Worm (Caenorhabditis elegans) whole organism, L4 larva: ENCODE measurements around the gene ZK795.2.

Experiments used
- F10B5.3 ChIP-seq: sonication (generic microtip); optimal IDR thresholded peaks from 2 replicates; lab custom pipeline; 2016; ENCODE audit warnings: mild to moderate bottlenecking, missing genetic modification characterization, missing compliant biosample characterization
- F26F4.8 ChIP-seq: fragments of 200-800 bp; sonication (Bioruptor generic); conservative IDR thresholded peaks from 2 replicates; pipeline ENCODE4 v1.3.6; 2022; ENCODE audit warnings: missing genetic modification characterization, missing compliant biosample characterization
- F44E2.7 ChIP-seq: fragments of 200-800 bp; sonication (Bioruptor generic); IDR thresholded peaks from 2 replicates; pipeline ENCODE4 v2.1.2; 2022; ENCODE audit warnings: missing genetic modification characterization, missing compliant biosample characterization
- R02D3.7 ChIP-seq: fragments of 150-350 bp; sonication (generic microtip); optimal IDR thresholded peaks from 3 replicates; lab custom pipeline; 2014; ENCODE audit warnings: missing biosample characterization, missing genetic modification characterization
- T20F7.1 ChIP-seq: fragments of 200-800 bp; sonication (Bioruptor generic); optimal IDR thresholded peaks from 2 replicates; lab custom pipeline; 2018; ENCODE audit warnings: mild to moderate bottlenecking, missing genetic modification characterization, missing compliant biosample characterization
- Y48G9A.11 ChIP-seq: fragments of 200-800 bp; sonication (Bioruptor generic); IDR thresholded peaks from 2 replicates; pipeline ENCODE4 v1.3.6; 2022; ENCODE audit warnings: missing genetic modification reagents, missing genetic modification characterization, missing compliant biosample characterization
- ZK546.5 ChIP-seq, 2 experiments: sonication (generic microtip); optimal IDR thresholded peaks; 2 replicates each; lab custom pipeline; 2017; ENCODE audit warnings: missing biosample characterization in 2 of 2, missing genetic modification characterization in 2 of 2
- aha-1 ChIP-seq: fragments of 150-350 bp; peaks from one replicate; lab custom pipeline; 2014; ENCODE audit warnings: missing biosample characterization, missing genetic modification characterization
- aly-2 ChIP-seq: sonication (generic microtip); optimal IDR thresholded peaks from 2 replicates; lab custom pipeline; 2018; ENCODE audit warnings: missing biosample characterization, missing genetic modification characterization
- ceh-20 ChIP-seq: fragments of 200-800 bp; sonication (Bioruptor generic); IDR thresholded peaks from 2 replicates; pipeline ENCODE4 v1.3.6; 2022; ENCODE audit warnings: missing genetic modification reagents, missing genetic modification characterization, missing compliant biosample characterization
- ceh-32 ChIP-seq: sonication (generic microtip); optimal IDR thresholded peaks from 2 replicates; lab custom pipeline; 2016; ENCODE audit warnings: mild to moderate bottlenecking, missing genetic modification characterization, missing compliant biosample characterization; ENCODE audit not compliant: poor library complexity
- ceh-62 ChIP-seq: sonication (generic microtip); optimal IDR thresholded peaks from 2 replicates; lab custom pipeline; 2017; ENCODE audit warnings: missing biosample characterization, missing genetic modification characterization
- cey-2 ChIP-seq: sonication (generic microtip); optimal IDR thresholded peaks from 3 replicates; lab custom pipeline; 2017; ENCODE audit warnings: missing genetic modification characterization, mild to moderate bottlenecking, missing compliant biosample characterization, antibody characterized with exemption, borderline replicate concordance; ENCODE audit not compliant: insufficient read depth
- daf-19 ChIP-seq: fragments of 200-800 bp; sonication (Bioruptor generic); conservative IDR thresholded peaks from 2 replicates; pipeline ENCODE4 v1.3.6; 2022; ENCODE audit warnings: missing genetic modification characterization, missing compliant biosample characterization
- dmd-9 ChIP-seq: fragments of 200-800 bp; sonication (Bioruptor generic); IDR thresholded peaks from 2 replicates; pipeline ENCODE4 v1.3.6; 2022; ENCODE audit warnings: missing genetic modification reagents, missing genetic modification characterization, missing compliant biosample characterization
- dpl-1 ChIP-seq: fragments of 150-350 bp; optimal IDR thresholded peaks from 2 replicates; lab custom pipeline; 2014; ENCODE audit warnings: missing biosample characterization, missing genetic modification reagents, missing genetic modification characterization
- duxl-1 ChIP-seq: sonication (generic microtip); optimal IDR thresholded peaks from 2 replicates; lab custom pipeline; 2016; ENCODE audit warnings: mild to moderate bottlenecking, missing genetic modification characterization, moderate library complexity, missing compliant biosample characterization; ENCODE audit not compliant: poor library complexity
- egl-27 ChIP-seq: sonication (generic microtip); optimal IDR thresholded peaks from 3 replicates; lab custom pipeline; 2017; ENCODE audit warnings: missing biosample characterization, missing genetic modification reagents, missing genetic modification characterization
- fkh-10 ChIP-seq: fragments of 150-350 bp; optimal IDR thresholded peaks from 2 replicates; lab custom pipeline; 2014; ENCODE audit warnings: missing biosample characterization, missing genetic modification reagents, missing genetic modification characterization
- fos-1 ChIP-seq: fragments of 150-350 bp; optimal IDR thresholded peaks from 2 replicates; lab custom pipeline; 2014; ENCODE audit warnings: missing biosample characterization, missing genetic modification characterization
- hlh-11 ChIP-seq: fragments of 200-800 bp; sonication (Bioruptor generic); optimal IDR thresholded peaks from 2 replicates; lab custom pipeline; 2018; ENCODE audit warnings: mild to moderate bottlenecking, missing genetic modification characterization, missing compliant biosample characterization
- hlh-30 ChIP-seq: sonication (generic microtip); optimal IDR thresholded peaks from 2 replicates; lab custom pipeline; 2017; ENCODE audit warnings: antibody characterized with exemption, mild to moderate bottlenecking, missing genetic modification characterization, missing compliant biosample characterization; ENCODE audit not compliant: insufficient read depth
- hmg-1.1 ChIP-seq: fragments of 200-800 bp; sonication (Bioruptor generic); IDR thresholded peaks from 2 replicates; pipeline ENCODE4 v1.3.6; 2022; ENCODE audit warnings: missing genetic modification reagents, missing genetic modification characterization, missing compliant biosample characterization
- lin-1 ChIP-seq: fragments of 200-800 bp; sonication (Bioruptor generic); IDR thresholded peaks from 2 replicates; pipeline ENCODE4 v1.3.6; 2022; ENCODE audit warnings: missing genetic modification reagents, missing genetic modification characterization, missing compliant biosample characterization
- lin-13 ChIP-seq: fragments of 150-350 bp; optimal IDR thresholded peaks from 2 replicates; lab custom pipeline; 2014; ENCODE audit warnings: missing biosample characterization, missing genetic modification reagents, missing genetic modification characterization
- lin-29 ChIP-seq: fragments of 200-800 bp; sonication (Bioruptor generic); IDR thresholded peaks from 2 replicates; pipeline ENCODE4 v1.3.6; 2022; ENCODE audit warnings: missing genetic modification reagents, missing genetic modification characterization, missing compliant biosample characterization
- lir-3 ChIP-seq: sonication (generic microtip); optimal IDR thresholded peaks from 2 replicates; lab custom pipeline; 2016; ENCODE audit warnings: mild to moderate bottlenecking, missing genetic modification characterization, missing compliant biosample characterization
- madf-9 ChIP-seq: fragments of 200-800 bp; sonication (Bioruptor generic); conservative IDR thresholded peaks from 2 replicates; pipeline ENCODE4 v1.3.6; 2022; ENCODE audit warnings: missing genetic modification reagents, missing genetic modification characterization, missing compliant biosample characterization
- mdt-29 ChIP-seq: fragments of 200-800 bp; sonication (Bioruptor generic); IDR thresholded peaks from 2 replicates; pipeline ENCODE4 v1.3.6; 2022; ENCODE audit warnings: missing genetic modification reagents, missing genetic modification characterization, missing compliant biosample characterization
- mep-1 ChIP-seq: fragments of 150-350 bp; sonication (generic microtip); optimal IDR thresholded peaks from 3 replicates; lab custom pipeline; 2014; ENCODE audit warnings: missing biosample characterization, missing genetic modification characterization
- mxl-2 ChIP-seq: fragments of 200-800 bp; sonication (Bioruptor generic); conservative IDR thresholded peaks from 2 replicates; pipeline ENCODE4 v1.3.6; 2022; ENCODE audit warnings: missing genetic modification reagents, missing genetic modification characterization, missing compliant biosample characterization
- mxl-3 ChIP-seq: fragments of 200-800 bp; sonication (Bioruptor generic); optimal IDR thresholded peaks from 2 replicates; lab custom pipeline; 2018; ENCODE audit warnings: mild to moderate bottlenecking, missing genetic modification characterization, missing compliant biosample characterization
- nhr-102 ChIP-seq: sonication (generic microtip); optimal IDR thresholded peaks from 2 replicates; lab custom pipeline; 2016; ENCODE audit warnings: mild to moderate bottlenecking, missing genetic modification characterization, moderate library complexity, missing compliant biosample characterization
- nhr-11 ChIP-seq: fragments of 150-350 bp; optimal IDR thresholded peaks from 2 replicates; lab custom pipeline; 2014; ENCODE audit warnings: missing biosample characterization, missing genetic modification characterization
- nhr-111 ChIP-seq: fragments of 200-800 bp; sonication (Bioruptor generic); optimal IDR thresholded peaks from 2 replicates; lab custom pipeline; 2018; ENCODE audit warnings: mild to moderate bottlenecking, missing genetic modification characterization, missing compliant biosample characterization
- nhr-28 ChIP-seq: fragments of 150-350 bp; optimal IDR thresholded peaks from 2 replicates; lab custom pipeline; 2014; ENCODE audit warnings: missing biosample characterization, missing genetic modification characterization
- nhr-76 ChIP-seq: fragments of 150-350 bp; optimal IDR thresholded peaks from 2 replicates; lab custom pipeline; 2014; ENCODE audit warnings: missing biosample characterization, missing genetic modification characterization
- nhr-77 ChIP-seq: fragments of 150-350 bp; optimal IDR thresholded peaks from 2 replicates; lab custom pipeline; 2014; ENCODE audit warnings: missing biosample characterization, missing genetic modification characterization
- php-3 ChIP-seq: fragments of 200-800 bp; sonication (Bioruptor generic); IDR thresholded peaks from 2 replicates; pipeline ENCODE4 v1.3.6; 2022; ENCODE audit warnings: missing genetic modification reagents, missing genetic modification characterization, missing compliant biosample characterization
- pqm-1 ChIP-seq: sonication (generic microtip); optimal IDR thresholded peaks from 2 replicates; lab custom pipeline; 2017; ENCODE audit warnings: missing biosample characterization, missing genetic modification characterization
- spr-1 ChIP-seq: sonication (generic microtip); optimal IDR thresholded peaks from 2 replicates; lab custom pipeline; 2016; ENCODE audit warnings: mild to moderate bottlenecking, missing genetic modification characterization, missing compliant biosample characterization
- tra-1 ChIP-seq: fragments of 200-800 bp; sonication (Bioruptor generic); IDR thresholded peaks from 2 replicates; pipeline ENCODE4 v1.3.6; 2022; ENCODE audit warnings: missing genetic modification reagents, missing genetic modification characterization, missing compliant biosample characterization
- unc-130 ChIP-seq: sonication (generic microtip); optimal IDR thresholded peaks from 2 replicates; lab custom pipeline; 2016; ENCODE audit warnings: missing genetic modification reagents, missing genetic modification characterization, missing compliant biosample characterization
- unc-62 ChIP-seq, 3 experiments: fragments of 150-350 bp in 1 of 3; sonication (generic microtip); optimal IDR thresholded peaks in 2 of 3; peaks in 1 of 3; 1 replicate in 1 of 3; 2 replicates in 2 of 3; lab custom pipeline; 2014 to 2017; ENCODE audit warnings: missing biosample characterization in 3 of 3, missing genetic modification characterization in 3 of 3, missing genetic modification reagents in 3 of 3, missing genotype in 1 of 3
- vab-7 ChIP-seq: fragments of 200-800 bp; sonication (Bioruptor generic); IDR thresholded peaks from 2 replicates; pipeline ENCODE4 v1.3.6; 2022; ENCODE audit warnings: missing genetic modification reagents, missing genetic modification characterization, missing compliant biosample characterization
- zag-1 ChIP-seq: fragments of 150-350 bp; optimal IDR thresholded peaks from 2 replicates; lab custom pipeline; 2014; ENCODE audit warnings: missing biosample characterization, missing genetic modification characterization
- zfp-3 ChIP-seq: fragments of 200-800 bp; sonication (Bioruptor generic); conservative IDR thresholded peaks from 2 replicates; pipeline ENCODE4 v1.3.6; 2022; ENCODE audit warnings: missing genetic modification reagents, missing genetic modification characterization, missing compliant biosample characterization
- zip-2 ChIP-seq: fragments of 150-350 bp; optimal IDR thresholded peaks from 2 replicates; lab custom pipeline; 2014; ENCODE audit warnings: missing biosample characterization, missing genetic modification characterization
- ztf-11 ChIP-seq: fragments of 150-350 bp; optimal IDR thresholded peaks from 2 replicates; lab custom pipeline; 2014; ENCODE audit warnings: missing biosample characterization, missing genetic modification characterization
- ztf-7 ChIP-seq: fragments of 150-350 bp; optimal IDR thresholded peaks from 2 replicates; lab custom pipeline; 2014; ENCODE audit warnings: missing biosample characterization, missing genetic modification characterization

Gene ZK795.2

ce11 chrIV:12596960-12597359 is 38.2 kb upstream of the ZK795.2 start:
- no peak for TF ChIP-seq tra-1
- no peak for TF ChIP-seq lin-1 (GFP tag; lab: Robert Waterston, UW)
- no peak for TF ChIP-seq aly-2 (tag; lab: Kevin White, UChicago)
- TF ChIP-seq daf-19 (GFP tag; lab: Robert Waterston, UW) = no peak
- no peak for TF ChIP-seq unc-130
- TF ChIP-seq hmg-1.1 (GFP tag; lab: Robert Waterston, UW) = no peak
- peak; percentile 91 for TF ChIP-seq aha-1 (tag; lab: Kevin White, UChicago)

DNA sequence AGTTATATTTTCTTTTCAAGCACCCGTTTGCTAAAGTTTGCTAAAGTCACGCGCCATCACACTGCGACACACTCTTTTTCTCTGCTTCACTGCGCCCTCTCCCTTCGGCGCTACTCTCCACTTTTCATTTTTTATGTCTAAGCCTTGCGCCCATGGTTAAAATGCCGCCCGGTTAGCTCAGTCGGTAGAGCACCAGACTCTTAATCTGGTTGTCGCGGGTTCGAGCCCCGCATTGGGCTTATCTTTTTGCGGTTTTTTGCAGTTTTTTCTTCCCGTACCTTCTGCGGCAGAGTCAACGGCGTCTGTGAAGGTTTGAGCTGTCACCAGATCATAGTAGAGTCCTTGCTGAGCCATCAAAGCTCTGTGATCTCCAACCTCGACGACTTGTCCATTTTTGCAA is 35.8 kb upstream of the ZK795.2 start:
- TF ChIP-seq F10B5.3 (tag; lab: Kevin White, UChicago) (peak; percentile 35), nhr-76 (tag; lab: Kevin White, UChicago) (no peak), ztf-7 (tag; lab: Kevin White, UChicago) (peak; percentile 10), mep-1 (peak; percentile 75), ztf-11 (tag; lab: Kevin White, UChicago) (no peak), nhr-111 (GFP tag; lab: Kevin White, UChicago) (peak; percentile 28), duxl-1 (tag; lab: Kevin White, UChicago) (peak; percentile 45), mxl-3 (GFP tag; lab: Kevin White, UChicago) (peak; percentile 46), mxl-2 (GFP tag; lab: Robert Waterston, UW) (peak; percentile 62), ZK546.5 (tag; optimal IDR thresholded peaks at IDR 0.05; lab: Kevin White, UChicago) (no peak), nhr-11 (tag; lab: Kevin White, UChicago) (peak; percentile 22), dmd-9 (GFP tag; lab: Robert Waterston, UW) (peak; percentile 84), ceh-32 (peak; percentile 42), aha-1 (tag; lab: Kevin White, UChicago) (peak; percentile 99), lin-13 (GFP tag; lab: Kevin White, UChicago) (peak; percentile 63), zfp-3 (GFP tag; lab: Robert Waterston, UW) (no peak), hlh-11 (tag; lab: Kevin White, UChicago) (peak; percentile 68), fos-1 (no peak), Y48G9A.11 (GFP tag; lab: Robert Waterston, UW) (peak; percentile 56), unc-62 (GFP tag; optimal IDR thresholded peaks at IDR 0.05 in 1 of 2; lab: Kevin White, UChicago) (no peak), unc-62 (tag; optimal IDR thresholded peaks at IDR 0.05; lab: Kevin White, UChicago) (no peak), zag-1 (tag; lab: Kevin White, UChicago) (no peak), egl-27 (tag; lab: Kevin White, UChicago) (no peak), php-3 (GFP tag; lab: Robert Waterston, UW) (peak; percentile 67), vab-7 (peak; percentile 93), mdt-29 (GFP tag; lab: Robert Waterston, UW) (peak; percentile 80; the same call in 1 of the 2 replicates), T20F7.1 (GFP tag; lab: Kevin White, UChicago) (peak; percentile 60), dpl-1 (GFP tag; lab: Kevin White, UChicago) (peak; percentile 38), hlh-30 (tag; lab: Kevin White, UChicago) (peak; percentile 95), zip-2 (tag; lab: Kevin White, UChicago) (no peak), pqm-1 (tag; lab: Kevin White, UChicago) (no peak), ceh-20 (GFP tag; lab: Robert Waterston, UW) (peak; percentile 78), hmg-1.1 (GFP tag; lab: Robert Waterston, UW) (peak; percentile 97), nhr-102 (tag; lab: Kevin White, UChicago) (peak; percentile 81), nhr-28 (peak; percentile 34), spr-1 (tag; lab: Kevin White, UChicago) (peak; percentile 66), R02D3.7 (tag; lab: Kevin White, UChicago) (no peak), F26F4.8 (GFP tag; lab: Robert Waterston, UW) (peak; percentile 79), ceh-62 (tag; lab: Kevin White, UChicago) (no peak), cey-2 (tag; lab: Kevin White, UChicago) (no peak), madf-9 (GFP tag; lab: Robert Waterston, UW) (peak; percentile 77), lin-29 (GFP tag; lab: Robert Waterston, UW) (peak; percentile 43; the same call in 1 of the 2 replicates), fkh-10 (GFP tag; lab: Kevin White, UChicago) (peak; percentile 26), nhr-77 (tag; lab: Kevin White, UChicago) (peak; percentile 2), F44E2.7 (GFP tag; lab: Robert Waterston, UW) (peak; percentile 72; the same call in 1 of the 2 replicates), lir-3 (tag; lab: Kevin White, UChicago) (peak; percentile 13)
